Worm (Caenorhabditis elegans) whole organism, L1 larva: ENCODE measurements around the gene C27D8.1.

ENCODE experiments used
- aha-1 ChIP-seq: fragments of 150-350 bp; optimal IDR thresholded peaks from 2 replicates; lab custom pipeline; 2014; ENCODE audit warnings: missing biosample characterization, missing genetic modification characterization
- ceh-63 ChIP-seq: fragments of 200-800 bp; sonication (Bioruptor generic); optimal IDR thresholded peaks from 2 replicates; lab custom pipeline; 2018; ENCODE audit warnings: mild to moderate bottlenecking, missing genetic modification characterization, missing compliant biosample characterization
- dsc-1 ChIP-seq: sonication (generic microtip); optimal IDR thresholded peaks from 2 replicates; lab custom pipeline; 2016; ENCODE audit warnings: mild to moderate bottlenecking, missing genetic modification characterization, missing compliant biosample characterization
- egl-27 ChIP-seq, 2 experiments: fragments of 150-350 bp in 1 of 2; sonication (generic microtip); optimal IDR thresholded peaks; 3 replicates each; lab custom pipeline; 2017 to 2018; ENCODE audit warnings: missing biosample characterization in 2 of 2, missing genetic modification characterization in 2 of 2, missing genetic modification reagents in 2 of 2
- elt-3 ChIP-seq, 6 experiments: fragments of 150-350 bp in 1 of 6; sonication (generic microtip); optimal IDR thresholded peaks; 2 replicates each; lab custom pipeline; 2017 to 2018; ENCODE audit warnings: missing biosample characterization in 6 of 6, missing genetic modification characterization in 6 of 6, inconsistent platforms in 1 of 6
- lin-13 ChIP-seq: fragments of 150-350 bp; optimal IDR thresholded peaks from 2 replicates; lab custom pipeline; 2014; ENCODE audit warnings: missing biosample characterization, missing genetic modification reagents, missing genetic modification characterization
- mab-9 ChIP-seq: fragments of 200-800 bp; sonication (Bioruptor generic); IDR thresholded peaks from 2 replicates; pipeline ENCODE4 v1.3.6; 2022; ENCODE audit warnings: missing genetic modification reagents, missing genetic modification characterization, missing compliant biosample characterization
- nhr-11 ChIP-seq: fragments of 150-350 bp; optimal IDR thresholded peaks from 2 replicates; lab custom pipeline; 2014; ENCODE audit warnings: missing biosample characterization, missing genetic modification characterization
- nhr-20 ChIP-seq: sonication (generic microtip); optimal IDR thresholded peaks from 2 replicates; lab custom pipeline; 2016; ENCODE audit warnings: mild to moderate bottlenecking, missing genetic modification characterization, missing compliant biosample characterization
- nhr-90 ChIP-seq: sonication (generic microtip); optimal IDR thresholded peaks from 2 replicates; lab custom pipeline; 2016; ENCODE audit warnings: mild to moderate bottlenecking, missing genetic modification characterization, missing compliant biosample characterization; ENCODE audit not compliant: poor library complexity
- pag-3 ChIP-seq: sonication (generic microtip); optimal IDR thresholded peaks from 2 replicates; lab custom pipeline; 2017; ENCODE audit warnings: missing genetic modification characterization, mild to moderate bottlenecking, missing compliant biosample characterization, antibody characterized with exemption, borderline replicate concordance; ENCODE audit not compliant: insufficient read depth
- tlp-1 ChIP-seq: fragments of 150-350 bp; optimal IDR thresholded peaks from 2 replicates; lab custom pipeline; 2014; ENCODE audit warnings: missing biosample characterization, missing genetic modification characterization

ce11 chrIV:12721106-12721505, 3.5 kb downstream of the C27D8.1 start, which contains the start of gene T23F6.2:
- no peak for TF ChIP-seq nhr-90 (tag; lab: Kevin White, UChicago)
- TF ChIP-seq tlp-1 (tag; lab: Kevin White, UChicago) = no peak
- no peak for TF ChIP-seq mab-9
- TF ChIP-seq egl-27 (tag; optimal IDR thresholded peaks at IDR 0.05; lab: Kevin White, UChicago) = no peak
- no peak for TF ChIP-seq ceh-63 (GFP tag; lab: Kevin White, UChicago)
- no peak for TF ChIP-seq pag-3 (tag; lab: Kevin White, UChicago)
- no peak for TF ChIP-seq nhr-11 (tag; lab: Kevin White, UChicago)
- TF ChIP-seq lin-13 (GFP tag; lab: Kevin White, UChicago) = no peak
- TF ChIP-seq dsc-1 (tag; lab: Kevin White, UChicago) = peak; percentile 15
- TF ChIP-seq aha-1 (tag; lab: Kevin White, UChicago) = no peak
- no peak for TF ChIP-seq elt-3 (tag; optimal IDR thresholded peaks at IDR 0.05; lab: Kevin White, UChicago)
- TF ChIP-seq nhr-20 (tag; lab: Kevin White, UChicago) = no peak
